Fruit fly (Drosophila melanogaster) whole organism, prepupa: ENCODE data around the gene CG9674.

Source experiments
- Blimp-1 ChIP-seq: fragments of 200-800 bp; sonication (Bioruptor generic); optimal IDR thresholded peaks from 3 replicates; lab custom pipeline; 2017; ENCODE audit warnings: missing biosample characterization, missing genetic modification characterization, mild to moderate bottlenecking, moderate library complexity, missing genetic modification reagents
- CG10631 ChIP-seq: fragments of 200-800 bp; sonication (Bioruptor generic); optimal IDR thresholded peaks from 2 replicates; lab custom pipeline; 2016; ENCODE audit warnings: missing biosample characterization, missing genetic modification characterization
- CG10669 ChIP-seq: fragments of 200-800 bp; sonication (Bioruptor generic); optimal IDR thresholded peaks from 3 replicates; lab custom pipeline; 2018; ENCODE audit warnings: missing biosample characterization, mild to moderate bottlenecking, missing genetic modification characterization, moderate library complexity
- CG11294 ChIP-seq: fragments of 200-800 bp; sonication (Bioruptor generic); IDR thresholded peaks from 2 replicates; pipeline ENCODE4 v1.3.6; 2022; ENCODE audit warnings: missing biosample characterization, missing genetic modification characterization
- CG11762 ChIP-seq: fragments of 200-800 bp; sonication (Bioruptor generic); optimal IDR thresholded peaks from 3 replicates; lab custom pipeline; 2016; ENCODE audit warnings: missing biosample characterization, missing genetic modification characterization; ENCODE audit not compliant: insufficient read depth
- CG11902 ChIP-seq: fragments of 200-800 bp; sonication (Bioruptor generic); optimal IDR thresholded peaks from 3 replicates; lab custom pipeline; 2016; ENCODE audit warnings: missing biosample characterization, missing genetic modification characterization
- CG15336 ChIP-seq: fragments of 200-800 bp; sonication (Bioruptor generic); IDR thresholded peaks from 2 replicates; pipeline ENCODE4 v1.3.6; 2022; ENCODE audit warnings: missing biosample characterization, missing genetic modification characterization
- CG16779 ChIP-seq: fragments of 200-800 bp; sonication (Bioruptor generic); optimal IDR thresholded peaks from 3 replicates; lab custom pipeline; 2017; ENCODE audit warnings: missing biosample characterization, mild to moderate bottlenecking, missing genetic modification characterization
- CG3032 ChIP-seq: fragments of 200-800 bp; optimal IDR thresholded peaks from 2 replicates; lab custom pipeline; 2019; ENCODE audit warnings: missing biosample characterization, mild to moderate bottlenecking, missing genetic modification characterization, moderate library complexity
- CG32006 ChIP-seq: fragments of 200-800 bp; sonication (Bioruptor generic); optimal IDR thresholded peaks from 3 replicates; lab custom pipeline; 2017; ENCODE audit warnings: missing biosample characterization, mild to moderate bottlenecking, missing genetic modification characterization
- CG34406 ChIP-seq: fragments of 200-800 bp; sonication (Bioruptor generic); optimal IDR thresholded peaks from 3 replicates; lab custom pipeline; 2016; ENCODE audit warnings: missing biosample characterization, missing genetic modification characterization
- CG6163 ChIP-seq: fragments of 200-800 bp; sonication (Bioruptor generic); IDR thresholded peaks from 3 replicates; pipeline ENCODE4 v1.3.6; 2022; ENCODE audit warnings: missing biosample characterization, missing genetic modification characterization
- CG6276 ChIP-seq: fragments of 200-800 bp; sonication (Bioruptor generic); optimal IDR thresholded peaks from 2 replicates; lab custom pipeline; 2017; ENCODE audit warnings: missing biosample characterization, mild to moderate bottlenecking, missing genetic modification characterization
- CG6792 ChIP-seq: fragments of 200-800 bp; sonication (Bioruptor generic); optimal IDR thresholded peaks from 3 replicates; lab custom pipeline; 2016; ENCODE audit warnings: missing biosample characterization, missing genetic modification characterization
- CG6808 ChIP-seq: fragments of 200-800 bp; sonication (Bioruptor generic); optimal IDR thresholded peaks from 3 replicates; lab custom pipeline; 2017; ENCODE audit warnings: missing biosample characterization, missing genetic modification characterization, mild to moderate bottlenecking, moderate library complexity, missing genetic modification reagents
- CG7368 ChIP-seq: fragments of 200-800 bp; sonication (Bioruptor generic); optimal IDR thresholded peaks from 3 replicates; lab custom pipeline; 2016; ENCODE audit warnings: missing biosample characterization, missing genetic modification characterization
- CG8119 ChIP-seq: fragments of 200-800 bp; sonication (Bioruptor generic); IDR thresholded peaks from 3 replicates; pipeline ENCODE4 v1.3.6; 2022; ENCODE audit warnings: missing biosample characterization, missing genetic modification characterization
- CG8632 ChIP-seq: fragments of 200-800 bp; sonication (Bioruptor generic); optimal IDR thresholded peaks from 3 replicates; lab custom pipeline; 2016; ENCODE audit warnings: missing biosample characterization, missing genetic modification characterization
- Eip75B ChIP-seq: fragments of 200-800 bp; sonication (Bioruptor generic); optimal IDR thresholded peaks from 3 replicates; lab custom pipeline; 2016; ENCODE audit warnings: missing biosample characterization, missing genetic modification characterization
- Eip93F ChIP-seq: fragments of 200-800 bp; sonication (Bioruptor generic); optimal IDR thresholded peaks from 2 replicates; lab custom pipeline; 2016; ENCODE audit warnings: missing biosample characterization, mild to moderate bottlenecking, missing genetic modification characterization
- Ets96B ChIP-seq: fragments of 200-800 bp; optimal IDR thresholded peaks from 2 replicates; lab custom pipeline; 2019; ENCODE audit warnings: missing biosample characterization, mild to moderate bottlenecking, missing genetic modification characterization, moderate library complexity
- Hr38 ChIP-seq: sonication (Bioruptor generic); optimal IDR thresholded peaks from 2 replicates; lab custom pipeline; 2016; ENCODE audit warnings: missing biosample characterization, missing genetic modification characterization
- Hr39 ChIP-seq: fragments of 200-800 bp; sonication (Bioruptor generic); optimal IDR thresholded peaks from 2 replicates; lab custom pipeline; 2016; ENCODE audit warnings: missing biosample characterization, missing genetic modification characterization
- Hr4 ChIP-seq: fragments of 200-800 bp; sonication (Bioruptor generic); optimal IDR thresholded peaks from 3 replicates; lab custom pipeline; 2016; ENCODE audit warnings: missing biosample characterization, missing genetic modification characterization
- Lpt ChIP-seq: fragments of 200-800 bp; sonication (Bioruptor generic); optimal IDR thresholded peaks from 3 replicates; lab custom pipeline; 2016; ENCODE audit warnings: missing biosample characterization, missing genetic modification characterization
- Met ChIP-seq: fragments of 200-800 bp; sonication (Bioruptor generic); optimal IDR thresholded peaks from 3 replicates; lab custom pipeline; 2016; ENCODE audit warnings: missing biosample characterization, missing genetic modification characterization
- OdsH ChIP-seq: fragments of 200-800 bp; sonication (Bioruptor generic); optimal IDR thresholded peaks from 3 replicates; lab custom pipeline; 2016; ENCODE audit warnings: missing biosample characterization, missing genetic modification characterization
- Smox ChIP-seq: fragments of 200-800 bp; sonication (Bioruptor generic); optimal IDR thresholded peaks from 3 replicates; lab custom pipeline; 2016; ENCODE audit warnings: missing biosample characterization, missing genetic modification characterization
- Sox102F ChIP-seq: fragments of 200-800 bp; sonication (Bioruptor generic); optimal IDR thresholded peaks from 2 replicates; lab custom pipeline; 2016; ENCODE audit warnings: missing biosample characterization, mild to moderate bottlenecking, missing genetic modification characterization
- Sox14 ChIP-seq: fragments of 200-800 bp; sonication (Bioruptor generic); optimal IDR thresholded peaks from 3 replicates; lab custom pipeline; 2016; ENCODE audit warnings: missing biosample characterization, missing genetic modification characterization
- Sox15 ChIP-seq: fragments of 200-800 bp; sonication (Bioruptor generic); optimal IDR thresholded peaks from 3 replicates; lab custom pipeline; 2016; ENCODE audit warnings: missing biosample characterization, missing genetic modification characterization
- achi ChIP-seq: fragments of 200-800 bp; sonication (Bioruptor generic); optimal IDR thresholded peaks from 3 replicates; lab custom pipeline; 2016; ENCODE audit warnings: missing biosample characterization, missing genetic modification characterization
- acj6 ChIP-seq: fragments of 200-800 bp; sonication (Bioruptor generic); optimal IDR thresholded peaks from 3 replicates; lab custom pipeline; 2016; ENCODE audit warnings: missing biosample characterization, missing genetic modification characterization
- cyc ChIP-seq: fragments of 200-800 bp; sonication (Bioruptor generic); optimal IDR thresholded peaks from 3 replicates; lab custom pipeline; 2016; ENCODE audit warnings: missing biosample characterization, missing genetic modification characterization
- dsx ChIP-seq: fragments of 200-800 bp; optimal IDR thresholded peaks from 3 replicates; lab custom pipeline; 2019; ENCODE audit warnings: missing biosample characterization, mild to moderate bottlenecking, missing genetic modification characterization, moderate library complexity; ENCODE audit not compliant: poor library complexity, severe bottlenecking
- eg ChIP-seq: fragments of 200-800 bp; sonication (Bioruptor generic); IDR thresholded peaks from 3 replicates; pipeline ENCODE4 v1.3.6; 2022; ENCODE audit warnings: missing biosample characterization, missing genetic modification characterization
- esn ChIP-seq: fragments of 200-800 bp; sonication (Bioruptor generic); optimal IDR thresholded peaks from 2 replicates; lab custom pipeline; 2016; ENCODE audit warnings: missing biosample characterization, mild to moderate bottlenecking, missing genetic modification characterization, moderate library complexity
- fd59A ChIP-seq: fragments of 200-800 bp; sonication (Bioruptor generic); optimal IDR thresholded peaks from 2 replicates; lab custom pipeline; 2017; ENCODE audit warnings: missing biosample characterization, mild to moderate bottlenecking, missing genetic modification characterization, missing genetic modification reagents
- fd85E ChIP-seq: fragments of 200-800 bp; sonication (Bioruptor generic); optimal IDR thresholded peaks from 3 replicates; lab custom pipeline; 2016; ENCODE audit warnings: missing biosample characterization, missing genetic modification characterization
- fkh ChIP-seq: fragments of 200-800 bp; sonication (Bioruptor generic); optimal IDR thresholded peaks from 3 replicates; lab custom pipeline; 2017; ENCODE audit warnings: missing biosample characterization, mild to moderate bottlenecking, missing genetic modification characterization, moderate library complexity
- lz ChIP-seq: fragments of 200-800 bp; sonication (Bioruptor generic); optimal IDR thresholded peaks from 3 replicates; lab custom pipeline; 2016; ENCODE audit warnings: missing biosample characterization, missing genetic modification characterization
- pdm3 ChIP-seq: fragments of 200-800 bp; sonication (Bioruptor generic); optimal IDR thresholded peaks from 3 replicates; lab custom pipeline; 2016; ENCODE audit warnings: missing biosample characterization, missing genetic modification characterization
- salr ChIP-seq, 2 experiments: fragments of 200-800 bp; sonication (Bioruptor generic); optimal IDR thresholded peaks; 3 replicates each; lab custom pipeline; 2016 to 2018; ENCODE audit warnings: missing biosample characterization in 2 of 2, missing genetic modification characterization in 2 of 2, mild to moderate bottlenecking in 1 of 2
- ss ChIP-seq, 2 experiments: fragments of 200-800 bp; sonication (Bioruptor generic); optimal IDR thresholded peaks; 2 replicates in 1 of 2; 3 replicates in 1 of 2; lab custom pipeline; 2017 to 2018; ENCODE audit warnings: mild to moderate bottlenecking in 2 of 2, missing biosample characterization in 2 of 2, missing genetic modification characterization in 2 of 2, moderate library complexity in 1 of 2
- topi ChIP-seq: fragments of 200-800 bp; sonication (Bioruptor generic); optimal IDR thresholded peaks from 3 replicates; lab custom pipeline; 2016; ENCODE audit warnings: missing biosample characterization, missing genetic modification characterization

The CG9674 gene

DNA sequence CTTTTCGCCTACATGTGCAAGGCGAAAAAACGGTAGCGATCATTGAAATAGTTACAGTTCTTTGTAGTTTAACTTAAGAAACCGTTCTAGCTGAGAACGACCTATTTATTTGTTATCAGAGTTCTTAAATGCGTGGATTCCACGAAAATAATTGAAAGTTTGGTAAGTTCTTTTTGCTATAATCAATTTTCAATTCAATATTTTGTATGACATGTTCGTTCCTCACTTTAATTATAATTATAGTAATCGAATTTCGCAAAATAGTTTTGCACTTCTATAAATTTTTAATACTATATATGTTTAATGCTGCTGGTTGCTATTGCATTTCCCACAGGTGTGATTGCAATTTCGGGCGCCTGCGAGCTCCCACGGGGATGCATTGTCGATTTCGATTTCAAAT lies 59.2 kb downstream of the CG9674 start (continued):
- no peak for TF ChIP-seq fd85E (GFP tag; lab: Kevin White, UChicago)
- TF ChIP-seq eg (GFP tag; lab: Robert Waterston, UW) = no peak; the same call in 2 of the 3 replicates
- TF ChIP-seq achi (GFP tag; lab: Kevin White, UChicago) = peak; percentile 35
- TF ChIP-seq Ets96B (tag; lab: Kevin White, UChicago) = peak; percentile 51
- TF ChIP-seq Smox (GFP tag; lab: Kevin White, UChicago) = peak; percentile 51
- peak; percentile 38 for TF ChIP-seq CG6808 (GFP tag; lab: Kevin White, UChicago)
- TF ChIP-seq pdm3 (GFP tag; lab: Kevin White, UChicago) = peak; percentile 45
- peak; percentile 73; the same call in 2 of the 3 replicates for TF ChIP-seq CG8119 (GFP tag; lab: Robert Waterston, UW)
- peak; percentile 63 for TF ChIP-seq OdsH (GFP tag; lab: Kevin White, UChicago)
- TF ChIP-seq CG34406 (GFP tag; lab: Kevin White, UChicago) = peak; percentile 38
- TF ChIP-seq Lpt (GFP tag; lab: Kevin White, UChicago) = peak; percentile 31
- TF ChIP-seq Hr38 = no peak
- TF ChIP-seq CG16779 = peak; percentile 36
- peak; percentile 40 for TF ChIP-seq lz (GFP tag; lab: Kevin White, UChicago)
- 0 out of 3 replicates have a peak, but pooled peaks have one; percentile 12 for TF ChIP-seq CG6163 (GFP tag; lab: Robert Waterston, UW)
- peak; percentile 28 for TF ChIP-seq cyc (GFP tag; lab: Kevin White, UChicago)
- peak; percentile 36 for TF ChIP-seq fd59A (GFP tag; lab: Kevin White, UChicago)
- peak; percentile 53 for TF ChIP-seq Sox14 (GFP tag; lab: Kevin White, UChicago)
- peak; percentile 38 for TF ChIP-seq CG6792 (GFP tag; lab: Kevin White, UChicago)
- peak; percentile 33 to 35 for TF ChIP-seq ss (GFP tag; optimal IDR thresholded peaks at IDR 0.05; lab: Kevin White, UChicago)
- TF ChIP-seq Eip75B (GFP tag; lab: Kevin White, UChicago) = peak; percentile 34
- TF ChIP-seq CG15336 (GFP tag; lab: Robert Waterston, UW) = peak; percentile 74
- peak; percentile 23 for TF ChIP-seq Hr39 (GFP tag; lab: Kevin White, UChicago)
- TF ChIP-seq CG10669 (GFP tag; lab: Kevin White, UChicago) = peak; percentile 32
- TF ChIP-seq CG10631 = peak; percentile 55
- peak; percentile 30 for TF ChIP-seq CG8632 (GFP tag; lab: Kevin White, UChicago)
- peak; percentile 44 for TF ChIP-seq acj6 (GFP tag; lab: Kevin White, UChicago)
- peak; percentile 60 for TF ChIP-seq CG3032 (tag; lab: Kevin White, UChicago)
- TF ChIP-seq Eip93F (GFP tag; lab: Kevin White, UChicago) = no peak
- peak; percentile 46 for TF ChIP-seq CG11762 (GFP tag; lab: Kevin White, UChicago)
- peak; percentile 59 for TF ChIP-seq esn (GFP tag; lab: Kevin White, UChicago)
- TF ChIP-seq CG11902 (GFP tag; lab: Kevin White, UChicago) = no peak

DNA sequence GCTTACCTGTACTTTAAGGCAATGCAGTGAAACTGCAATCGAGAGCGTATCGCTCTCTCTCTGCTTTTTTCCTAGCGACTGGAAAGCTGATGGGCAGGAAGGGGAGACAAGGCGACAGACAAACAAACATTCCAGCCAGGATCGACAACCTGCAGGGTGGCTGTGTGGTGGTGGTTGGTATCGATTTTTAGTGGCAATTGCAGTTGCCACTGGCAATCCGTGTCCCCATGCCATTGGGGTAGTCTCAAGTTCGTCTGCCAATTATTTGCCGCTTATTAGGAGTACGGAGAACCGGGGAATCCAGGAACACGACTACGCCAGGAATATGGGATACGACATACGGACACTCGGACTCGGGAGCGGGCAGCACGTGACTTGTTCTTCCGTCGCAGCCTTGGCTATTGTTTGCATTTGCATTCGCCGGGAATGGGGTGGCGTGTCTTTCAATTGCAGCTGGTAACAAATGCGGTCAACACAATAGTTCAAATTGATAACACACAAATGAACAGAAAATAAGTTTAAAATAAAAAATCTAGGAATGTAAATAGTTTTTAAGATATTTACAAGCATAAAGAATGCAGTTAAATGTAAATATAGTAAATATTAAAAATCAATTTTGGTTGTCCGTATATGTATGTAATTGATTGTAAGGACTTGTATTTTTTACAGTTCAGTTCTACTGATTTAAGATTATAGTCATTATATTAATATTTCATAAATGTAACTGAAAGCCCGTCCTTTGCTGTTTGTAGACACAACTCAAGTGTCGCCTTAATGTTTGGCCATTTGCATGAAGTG lies 60.7 kb downstream of the CG9674 start:
- TF ChIP-seq topi (GFP tag; lab: Kevin White, UChicago) (no peak), CG6792 (GFP tag; lab: Kevin White, UChicago) (no peak), Blimp-1 (no peak), Smox (GFP tag; lab: Kevin White, UChicago) (no peak), CG32006 (peak; percentile 19), Hr38 (no peak), CG6163 (GFP tag; lab: Robert Waterston, UW) (no peak), ss (GFP tag; optimal IDR thresholded peaks at IDR 0.05; lab: Kevin White, UChicago) (peak; percentile 17 to 31), CG10631 (no peak), dsx (no peak), CG8119 (GFP tag; lab: Robert Waterston, UW) (no peak), CG11294 (GFP tag; lab: Robert Waterston, UW) (no peak), cyc (GFP tag; lab: Kevin White, UChicago) (no peak), fkh (GFP tag; lab: Kevin White, UChicago) (no peak), Hr4 (GFP tag; lab: Kevin White, UChicago) (no peak), CG15336 (GFP tag; lab: Robert Waterston, UW) (no peak), CG7368 (GFP tag; lab: Kevin White, UChicago) (no peak), Sox15 (GFP tag; lab: Kevin White, UChicago) (no peak), achi (GFP tag; lab: Kevin White, UChicago) (no peak), CG11762 (GFP tag; lab: Kevin White, UChicago) (no peak), salr (GFP tag; optimal IDR thresholded peaks at IDR 0.05; lab: Kevin White, UChicago) (no peak), Sox14 (GFP tag; lab: Kevin White, UChicago) (no peak), CG6808 (GFP tag; lab: Kevin White, UChicago) (peak; percentile 41), Sox102F (GFP tag; lab: Kevin White, UChicago) (no peak), CG8632 (GFP tag; lab: Kevin White, UChicago) (no peak), Met (no peak), CG6276 (GFP tag; lab: Kevin White, UChicago) (peak; percentile 13), CG3032 (tag; lab: Kevin White, UChicago) (peak; percentile 2)
